Worm (Caenorhabditis elegans): Measurements from ENCODE around the gene srd-11.

DNA sequence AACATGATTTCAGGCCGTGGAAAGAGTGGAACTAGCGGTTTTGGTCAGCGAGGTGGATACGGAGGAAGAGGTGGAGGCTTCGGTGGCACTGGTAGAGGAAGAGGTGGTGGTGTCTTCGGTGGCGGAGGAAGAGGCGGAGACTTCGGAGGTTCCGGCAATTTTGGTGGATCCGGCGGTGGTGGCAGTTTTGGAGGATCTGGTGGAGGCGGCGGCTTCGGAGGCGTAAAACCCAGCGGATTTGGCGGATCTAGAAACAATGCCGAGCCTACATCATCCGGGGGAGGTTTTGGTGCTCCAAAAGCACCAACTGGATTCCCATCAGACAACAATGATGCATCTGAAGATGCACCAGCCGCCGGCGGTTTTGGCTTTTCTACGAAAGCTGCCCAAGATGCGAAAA is 48.7 kb upstream of the srd-11 start:
- TF ChIP-seq dmd-6 (GFP tag; IDR thresholded peaks at IDR 0.05), result no peak
- TF ChIP-seq daf-12 (tag; optimal IDR thresholded peaks at IDR 0.05), result no peak
- no peak for TF ChIP-seq zag-1 (tag; optimal IDR thresholded peaks at IDR 0.05)
- TF ChIP-seq ztf-7 (tag; optimal IDR thresholded peaks at IDR 0.05), result no peak
- TF ChIP-seq nhr-77 (tag; optimal IDR thresholded peaks at IDR 0.05), result no peak
- TF ChIP-seq dpl-1 (GFP tag; optimal IDR thresholded peaks at IDR 0.05), result no peak
- no peak for TF ChIP-seq nhr-76 (tag; optimal IDR thresholded peaks at IDR 0.05)
- TF ChIP-seq fos-1 (tag; optimal IDR thresholded peaks at IDR 0.05), result no peak
- TF ChIP-seq attf-4 (tag; optimal IDR thresholded peaks at IDR 0.05), result no peak
- no peak for TF ChIP-seq lir-3 (tag; optimal IDR thresholded peaks at IDR 0.05)
- no peak for TF ChIP-seq mdl-1 (tag; optimal IDR thresholded peaks at IDR 0.05)
- TF ChIP-seq nhr-237 (tag; optimal IDR thresholded peaks at IDR 0.05), result no peak

Data from whole organism, L4 larva.